Worm (Caenorhabditis elegans): ENCODE measurements around the gene lgc-27.

ce11 chrII:4612694-4613093, 36.2 kb upstream of the lgc-27 start, which contains the start of gene pqn-35:
- TF ChIP-seq let-526 (GFP tag; IDR thresholded peaks at IDR 0.05) (no peak), nhr-120 (GFP tag; IDR thresholded peaks at IDR 0.05) (no peak), lir-1 (GFP tag; conservative IDR thresholded peaks at IDR 0.05) (no peak), ztf-26 (tag; optimal IDR thresholded peaks at IDR 0.05) (no peak), unc-62 (GFP tag; optimal IDR thresholded peaks at IDR 0.05) (no peak), pha-4 (tag; optimal IDR thresholded peaks at IDR 0.05) (no peak), die-1 (tag; optimal IDR thresholded peaks at IDR 0.05) (no peak), nfyb-1 (GFP tag; IDR thresholded peaks at IDR 0.05) (no peak), F23B12.7 (tag; optimal IDR thresholded peaks at IDR 0.05; ENCODE audit: insufficient read depth) (no peak), F55B11.4 (tag; optimal IDR thresholded peaks at IDR 0.05; ENCODE audit: borderline replicate concordance, insufficient read depth) (no peak), hsf-1 (GFP tag; IDR thresholded peaks at IDR 0.05) (no peak), xnd-1 (tag; optimal IDR thresholded peaks at IDR 0.05) (no peak), nhr-90 (tag; optimal IDR thresholded peaks at IDR 0.05) (no peak), mes-4 (tag; optimal IDR thresholded peaks at IDR 0.05) (no peak)
